Worm (Caenorhabditis elegans): ENCODE data around the gene str-252.
A peak's percentile ranks its signal among the peaks of the same experiment; 100 is the strongest.

The str-252 gene

ce11 chrV:13961927-13962419 is 45.7 kb downstream of the str-252 start, which contains the start of the genes algn-13 and R10D12.13 (continued):
- no peak for TF ChIP-seq zim-3 (tag; optimal IDR thresholded peaks at IDR 0.05)
- no peak for TF ChIP-seq F57A8.1 (GFP tag; optimal IDR thresholded peaks at IDR 0.05)
- TF ChIP-seq nfya-1 (tag; optimal IDR thresholded peaks at IDR 0.05; ENCODE audit: borderline replicate concordance, insufficient read depth) = no peak
- no peak for TF ChIP-seq rec-8 (tag; optimal IDR thresholded peaks at IDR 0.05)
- TF ChIP-seq T07F8.4 (tag; optimal IDR thresholded peaks at IDR 0.05) = no peak
- TF ChIP-seq Y56A3A.18 (GFP tag; IDR thresholded peaks at IDR 0.05) = no peak
- peak; percentile 78 for TF ChIP-seq pbrm-1 (GFP tag; IDR thresholded peaks at IDR 0.05)
- no peak for TF ChIP-seq B0019.2 (GFP tag; conservative IDR thresholded peaks at IDR 0.05)
- TF ChIP-seq madf-8 (GFP tag; conservative IDR thresholded peaks at IDR 0.05) = peak; percentile 76
- 0 out of 2 replicates have a peak, but pooled peaks have one; percentile 21 for TF ChIP-seq attf-3 (GFP tag; conservative IDR thresholded peaks at IDR 0.05)
- no peak for TF ChIP-seq mel-28 (tag; optimal IDR thresholded peaks at IDR 0.05; ENCODE audit: borderline replicate concordance)
- no peak for TF ChIP-seq Y53G8AR.9 (GFP tag; conservative IDR thresholded peaks at IDR 0.05)
- TF ChIP-seq tlf-1 (GFP tag; optimal IDR thresholded peaks at IDR 0.05) = peak; percentile 41
- no peak for TF ChIP-seq nhr-120 (GFP tag; IDR thresholded peaks at IDR 0.05)
- TF ChIP-seq lin-35 (GFP tag; optimal IDR thresholded peaks at IDR 0.05) = peak in 2 of 3 experiments; percentile 16 to 68
- TF ChIP-seq ceh-40 (GFP tag; IDR thresholded peaks at IDR 0.05) = no peak
- TF ChIP-seq C06A6.2 (GFP tag; conservative IDR thresholded peaks at IDR 0.05) = peak; percentile 49; the same call in 1 of the 2 replicates
- peak; percentile 54 for TF ChIP-seq attf-5 (GFP tag; optimal IDR thresholded peaks at IDR 0.05)
- peak; percentile 85 for TF ChIP-seq snpc-1.3 (tag; optimal IDR thresholded peaks at IDR 0.05; ENCODE audit: insufficient read depth)
- TF ChIP-seq aptf-3 (GFP tag; IDR thresholded peaks at IDR 0.05) = no peak
- peak; percentile 89 for TF ChIP-seq efl-1 (GFP tag; optimal IDR thresholded peaks at IDR 0.05)
- no peak for TF ChIP-seq C17E4.6 (GFP tag; IDR thresholded peaks at IDR 0.05)
- peak; percentile 8 for TF ChIP-seq nhr-80 (tag; optimal IDR thresholded peaks at IDR 0.05)
- TF ChIP-seq snpc-4 (GFP tag; optimal IDR thresholded peaks at IDR 0.05) = peak; percentile 65
- peak in 3 of 4 experiments; percentile 54 to 84 (median 57) for TF ChIP-seq snpc-4 (tag; optimal IDR thresholded peaks at IDR 0.05)
- peak; percentile 17; the same call in 1 of the 2 replicates for TF ChIP-seq ekl-4 (GFP tag; IDR thresholded peaks at IDR 0.05)
- peak; percentile 65 for TF ChIP-seq xnd-1 (tag; optimal IDR thresholded peaks at IDR 0.05)
- no peak for TF ChIP-seq cebp-2 (GFP tag; IDR thresholded peaks at IDR 0.05)
- no peak for TF ChIP-seq unc-62 (GFP tag; optimal IDR thresholded peaks at IDR 0.05)
- TF ChIP-seq F52B5.7 (tag; optimal IDR thresholded peaks at IDR 0.05) = no peak

ce11 chrV:13963279-13963976 is 47.1 kb downstream of the str-252 start, which contains the start of gene sao-1:
Gene sao-1 (plus strand): TSS chrV:13963926.
- TF ChIP-seq Y79H2A.3 (GFP tag; conservative IDR thresholded peaks at IDR 0.05) (0 out of 2 replicates have a peak, but pooled peaks have one; percentile 22), lin-40 (tag; optimal IDR thresholded peaks at IDR 0.05) (no peak)

Data from whole organism, young adult.